Worm (Caenorhabditis elegans) whole organism, young adult: ENCODE data around the gene K02D3.1.
A peak's percentile ranks its signal among the peaks of the same experiment; 100 is the strongest.

ENCODE experiments used
- B0019.2 ChIP-seq: fragments of 200-800 bp; sonication (Bioruptor generic); conservative IDR thresholded peaks from 2 replicates; pipeline ENCODE4 v1.3.6; 2022; ENCODE audit warnings: missing genetic modification reagents, missing genetic modification characterization, missing compliant biosample characterization
- B0261.1 ChIP-seq: sonication (generic microtip); optimal IDR thresholded peaks from 2 replicates; lab custom pipeline; 2016; ENCODE audit warnings: mild to moderate bottlenecking, missing genetic modification characterization, moderate library complexity, missing compliant biosample characterization
- C06A6.2 ChIP-seq: fragments of 200-800 bp; sonication (Bioruptor generic); conservative IDR thresholded peaks from 2 replicates; pipeline ENCODE4 v1.3.6; 2022; ENCODE audit warnings: missing genetic modification characterization, missing compliant biosample characterization
- C17E4.6 ChIP-seq: fragments of 200-800 bp; sonication (Bioruptor generic); IDR thresholded peaks from 2 replicates; pipeline ENCODE4 v1.3.6; 2022; ENCODE audit warnings: missing genetic modification reagents, missing genetic modification characterization, missing compliant biosample characterization
- F22D6.2 ChIP-seq: sonication (generic microtip); optimal IDR thresholded peaks from 2 replicates; lab custom pipeline; 2016; ENCODE audit warnings: mild to moderate bottlenecking, missing genetic modification characterization, missing compliant biosample characterization
- F49E8.2 ChIP-seq: sonication (generic microtip); optimal IDR thresholded peaks from 3 replicates; lab custom pipeline; 2017; ENCODE audit warnings: missing genetic modification characterization, mild to moderate bottlenecking, missing compliant biosample characterization, antibody characterized with exemption, moderate library complexity; ENCODE audit not compliant: insufficient read depth
- F55B11.4 ChIP-seq: sonication (generic microtip); optimal IDR thresholded peaks from 2 replicates; lab custom pipeline; 2016; ENCODE audit warnings: missing compliant biosample characterization, missing genetic modification characterization, borderline replicate concordance; ENCODE audit not compliant: insufficient read depth
- K12H6.12 ChIP-seq: fragments of 200-800 bp; sonication (Bioruptor generic); optimal IDR thresholded peaks from 2 replicates; lab custom pipeline; 2018; ENCODE audit warnings: mild to moderate bottlenecking, missing genetic modification characterization, missing compliant biosample characterization
- T07F8.4 ChIP-seq: sonication (generic microtip); optimal IDR thresholded peaks from 2 replicates; lab custom pipeline; 2016; ENCODE audit warnings: mild to moderate bottlenecking, missing genetic modification characterization, moderate library complexity, missing compliant biosample characterization
- T26A5.8 ChIP-seq: sonication (generic microtip); optimal IDR thresholded peaks from 2 replicates; lab custom pipeline; 2016; ENCODE audit warnings: missing genetic modification characterization, missing compliant biosample characterization
- Y53F4B.3 ChIP-seq: fragments of 200-800 bp; sonication (Bioruptor generic); IDR thresholded peaks from 2 replicates; pipeline ENCODE4 v1.3.6; 2022; ENCODE audit warnings: missing genetic modification reagents, missing genetic modification characterization, missing compliant biosample characterization
- Y53G8AR.9 ChIP-seq: fragments of 200-800 bp; sonication (Bioruptor generic); conservative IDR thresholded peaks from 2 replicates; pipeline ENCODE4 v1.3.6; 2022; ENCODE audit warnings: missing genetic modification reagents, missing genetic modification characterization, missing compliant biosample characterization
- Y67H2A.10 ChIP-seq: fragments of 200-800 bp; sonication (Bioruptor generic); conservative IDR thresholded peaks from 2 replicates; pipeline ENCODE4 v1.3.6; 2022; ENCODE audit warnings: missing genetic modification reagents, missing genetic modification characterization, missing compliant biosample characterization
- Y79H2A.3 ChIP-seq: fragments of 200-800 bp; sonication (Bioruptor generic); conservative IDR thresholded peaks from 2 replicates; pipeline ENCODE4 v1.3.6; 2022; ENCODE audit warnings: missing genetic modification reagents, missing genetic modification characterization, missing compliant biosample characterization
- Y95B8A.8 ChIP-seq: fragments of 200-800 bp; sonication (Bioruptor generic); IDR thresholded peaks from 2 replicates; pipeline ENCODE4 v1.3.6; 2022; ENCODE audit warnings: missing genetic modification reagents, missing genetic modification characterization, missing compliant biosample characterization
- ZK185.1 ChIP-seq: sonication (generic microtip); optimal IDR thresholded peaks from 2 replicates; lab custom pipeline; 2016; ENCODE audit warnings: mild to moderate bottlenecking, missing genetic modification characterization, missing compliant biosample characterization; ENCODE audit not compliant: poor library complexity, severe bottlenecking
- ama-1 ChIP-seq, 3 experiments: fragments of 150-350 bp in 1 of 3; sonication (generic microtip) in 2 of 3; optimal IDR thresholded peaks; 2 replicates each; lab custom pipeline; 2014 to 2018; ENCODE audit warnings: missing biosample characterization in 2 of 3, missing genetic modification characterization in 2 of 3, missing genetic modification reagents in 2 of 3
- aptf-2 ChIP-seq: fragments of 200-800 bp; sonication (Bioruptor generic); conservative IDR thresholded peaks from 2 replicates; pipeline ENCODE4 v1.3.6; 2022; ENCODE audit warnings: missing genetic modification reagents, missing genetic modification characterization, missing compliant biosample characterization
- attf-3 ChIP-seq: fragments of 200-800 bp; sonication (Bioruptor generic); conservative IDR thresholded peaks from 2 replicates; pipeline ENCODE4 v1.3.6; 2022; ENCODE audit warnings: missing genetic modification reagents, missing genetic modification characterization, missing compliant biosample characterization
- attf-6 ChIP-seq: fragments of 200-800 bp; sonication (Bioruptor generic); IDR thresholded peaks from 2 replicates; pipeline ENCODE4 v1.3.6; 2022; ENCODE audit warnings: missing genetic modification reagents, missing genetic modification characterization, missing compliant biosample characterization
- bed-1 ChIP-seq: fragments of 200-800 bp; sonication (Bioruptor generic); IDR thresholded peaks from 2 replicates; pipeline ENCODE4 v1.3.6; 2022; ENCODE audit warnings: missing genetic modification reagents, missing genetic modification characterization, missing compliant biosample characterization
- ccch-3 ChIP-seq: fragments of 200-800 bp; sonication (Bioruptor generic); optimal IDR thresholded peaks from 2 replicates; lab custom pipeline; 2018; ENCODE audit warnings: mild to moderate bottlenecking, missing genetic modification characterization, missing compliant biosample characterization
- ceh-91 ChIP-seq: fragments of 200-800 bp; sonication (Bioruptor generic); IDR thresholded peaks from 2 replicates; pipeline ENCODE4 v1.3.6; 2022; ENCODE audit warnings: missing genetic modification reagents, missing genetic modification characterization, missing compliant biosample characterization
- die-1 ChIP-seq: sonication (generic microtip); optimal IDR thresholded peaks from 2 replicates; lab custom pipeline; 2016; ENCODE audit warnings: missing genotype, mild to moderate bottlenecking, missing genetic modification characterization, missing compliant biosample characterization
- egl-44 ChIP-seq: fragments of 200-800 bp; sonication (Bioruptor generic); IDR thresholded peaks from 2 replicates; pipeline ENCODE4 v1.3.6; 2022; ENCODE audit warnings: missing genetic modification reagents, missing genetic modification characterization, missing compliant biosample characterization
- hmg-1.2 ChIP-seq: fragments of 200-800 bp; sonication (Bioruptor generic); IDR thresholded peaks from 2 replicates; pipeline ENCODE4 v1.3.6; 2022; ENCODE audit warnings: missing genetic modification reagents, missing genetic modification characterization, missing compliant biosample characterization
- hmg-20 ChIP-seq: fragments of 200-800 bp; sonication (Bioruptor generic); IDR thresholded peaks from 2 replicates; pipeline ENCODE4 v1.3.6; 2022; ENCODE audit warnings: missing genetic modification reagents, missing genetic modification characterization, missing compliant biosample characterization
- lag-1 ChIP-seq: fragments of 200-800 bp; sonication (Bioruptor generic); IDR thresholded peaks from 2 replicates; pipeline ENCODE4 v1.3.6; 2022; ENCODE audit warnings: missing genetic modification reagents, missing genetic modification characterization, missing compliant biosample characterization
- let-526 ChIP-seq: fragments of 200-800 bp; sonication (Bioruptor generic); IDR thresholded peaks from 2 replicates; pipeline ENCODE4 v1.3.6; 2022; ENCODE audit warnings: missing genetic modification reagents, missing genetic modification characterization, missing compliant biosample characterization
- let-607 ChIP-seq, 2 experiments: fragments of 200-800 bp in 1 of 2; sonication (Bioruptor generic) in 1 of 2; sonication (generic microtip) in 1 of 2; optimal IDR thresholded peaks; 2 replicates each; lab custom pipeline; 2016 to 2018; ENCODE audit warnings: mild to moderate bottlenecking in 2 of 2, missing compliant biosample characterization in 2 of 2, missing genetic modification characterization in 2 of 2, moderate library complexity in 2 of 2, missing genotype in 1 of 2
- lin-26 ChIP-seq: fragments of 200-800 bp; sonication (Bioruptor generic); IDR thresholded peaks from 2 replicates; pipeline ENCODE4 v1.3.6; 2022; ENCODE audit warnings: missing genetic modification reagents, missing genetic modification characterization, missing compliant biosample characterization
- lir-1 ChIP-seq: fragments of 200-800 bp; sonication (Bioruptor generic); conservative IDR thresholded peaks from 2 replicates; pipeline ENCODE4 v1.3.6; 2022; ENCODE audit warnings: missing genetic modification reagents, missing genetic modification characterization, missing compliant biosample characterization
- lsl-1 ChIP-seq: fragments of 200-800 bp; sonication (Bioruptor generic); optimal IDR thresholded peaks from 2 replicates; lab custom pipeline; 2018; ENCODE audit warnings: mild to moderate bottlenecking, missing genetic modification characterization, moderate library complexity, missing compliant biosample characterization
- lsy-27 ChIP-seq: sonication (generic microtip); optimal IDR thresholded peaks from 2 replicates; lab custom pipeline; 2017; ENCODE audit warnings: missing genetic modification characterization, mild to moderate bottlenecking, missing compliant biosample characterization, antibody characterized with exemption, missing genotype, borderline replicate concordance; ENCODE audit not compliant: insufficient read depth
- madf-10 ChIP-seq: sonication (generic microtip); optimal IDR thresholded peaks from 2 replicates; lab custom pipeline; 2016; ENCODE audit warnings: mild to moderate bottlenecking, missing genetic modification characterization, missing compliant biosample characterization
- nfya-2 ChIP-seq: fragments of 200-800 bp; sonication (Bioruptor generic); IDR thresholded peaks from 2 replicates; pipeline ENCODE4 v1.3.6; 2022; ENCODE audit warnings: missing genetic modification reagents, missing genetic modification characterization, missing compliant biosample characterization
- nhr-179 ChIP-seq: sonication (generic microtip); optimal IDR thresholded peaks from 2 replicates; lab custom pipeline; 2016; ENCODE audit warnings: mild to moderate bottlenecking, missing genetic modification characterization, missing compliant biosample characterization
- nhr-90 ChIP-seq: sonication (generic microtip); optimal IDR thresholded peaks from 2 replicates; lab custom pipeline; 2016; ENCODE audit warnings: missing genotype, mild to moderate bottlenecking, missing genetic modification characterization, missing compliant biosample characterization
- pbrm-1 ChIP-seq: fragments of 200-800 bp; sonication (Bioruptor generic); IDR thresholded peaks from 2 replicates; pipeline ENCODE4 v1.3.6; 2022; ENCODE audit warnings: missing genetic modification reagents, missing genetic modification characterization, missing compliant biosample characterization
- pha-4 ChIP-seq: fragments of 150-350 bp; sonication (generic microtip); optimal IDR thresholded peaks from 2 replicates; lab custom pipeline; 2014; ENCODE audit warnings: missing biosample characterization, missing genetic modification reagents, missing genetic modification characterization
- rpc-1 ChIP-seq, 2 experiments: fragments of 150-350 bp in 1 of 2; sonication (generic microtip) in 1 of 2; optimal IDR thresholded peaks; 2 replicates each; lab custom pipeline; 2014 to 2018; ENCODE audit warnings: missing biosample characterization in 1 of 2, missing genetic modification characterization in 1 of 2, missing genetic modification reagents in 1 of 2, missing genotype in 1 of 2
- snpc-3.4 ChIP-seq: sonication (generic microtip); optimal IDR thresholded peaks from 2 replicates; lab custom pipeline; 2017; ENCODE audit warnings: missing genetic modification characterization, mild to moderate bottlenecking, missing compliant biosample characterization, antibody characterized with exemption, moderate library complexity, missing genotype, missing genetic modification reagents
- snpc-4 ChIP-seq, 5 experiments: fragments of 150-350 bp in 1 of 5; sonication (generic microtip) in 4 of 5; optimal IDR thresholded peaks; 2 replicates each; lab custom pipeline; 2014 to 2018; ENCODE audit warnings: missing genetic modification characterization in 5 of 5, missing biosample characterization in 3 of 5, antibody characterized with exemption in 2 of 5, mild to moderate bottlenecking in 2 of 5, missing compliant biosample characterization in 2 of 5, missing genotype in 2 of 5, moderate library complexity in 2 of 5, missing genetic modification reagents in 1 of 5
- tbp1 ChIP-seq: fragments of 200-800 bp; sonication (Bioruptor generic); optimal IDR thresholded peaks from 2 replicates; lab custom pipeline; 2018; ENCODE audit warnings: mild to moderate bottlenecking, missing genetic modification characterization, missing compliant biosample characterization
- zim-3 ChIP-seq: sonication (generic microtip); optimal IDR thresholded peaks from 2 replicates; lab custom pipeline; 2017; ENCODE audit warnings: mild to moderate bottlenecking, missing genetic modification characterization, moderate library complexity, missing compliant biosample characterization
- ztf-18 ChIP-seq: sonication (generic microtip); optimal IDR thresholded peaks from 2 replicates; lab custom pipeline; 2016; ENCODE audit warnings: missing genotype, mild to moderate bottlenecking, missing genetic modification characterization, missing compliant biosample characterization

The K02D3.1 gene

ce11 chrX:13716313-13716712 is 9.6 kb downstream of the K02D3.1 start:
- TF ChIP-seq hmg-1.2 (GFP tag; lab: Robert Waterston, UW) (peak; percentile 49), tbp1 (GFP tag; lab: Kevin White, UChicago) (peak; percentile 88), nhr-90 (tag; lab: Kevin White, UChicago) (peak; percentile 25), zim-3 (tag; lab: Kevin White, UChicago) (peak; percentile 31), Y53F4B.3 (GFP tag; lab: Robert Waterston, UW) (no peak), pha-4 (tag; lab: Kevin White, UChicago) (no peak), let-607 (tag; optimal IDR thresholded peaks at IDR 0.05; lab: Kevin White, UChicago) (peak in 1 of 2 experiments; percentile 41), lin-26 (GFP tag; lab: Robert Waterston, UW) (peak; percentile 75; the same call in 1 of the 2 replicates), egl-44 (GFP tag; lab: Robert Waterston, UW) (no peak), lsy-27 (tag; lab: Kevin White, UChicago) (no peak), die-1 (peak; percentile 51), hmg-20 (GFP tag; lab: Robert Waterston, UW) (0 out of 2 replicates have a peak, but pooled peaks have one; percentile 29), snpc-3.4 (tag; lab: Kevin White, UChicago) (no peak), C06A6.2 (GFP tag; lab: Robert Waterston, UW) (peak; percentile 24; the same call in 1 of the 2 replicates), lag-1 (GFP tag; lab: Robert Waterston, UW) (no peak), lir-1 (0 out of 2 replicates have a peak, but pooled peaks have one; percentile 12), T26A5.8 (tag; lab: Kevin White, UChicago) (no peak), B0019.2 (no peak), ztf-18 (peak; percentile 19), Y53G8AR.9 (peak; percentile 37; the same call in 1 of the 2 replicates), rpc-1 (optimal IDR thresholded peaks at IDR 0.05; lab: Kevin White, UChicago) (peak; percentile 68), rpc-1 (tag; optimal IDR thresholded peaks at IDR 0.05; lab: Kevin White, UChicago) (peak; percentile 67), T07F8.4 (tag; lab: Kevin White, UChicago) (no peak), nhr-179 (tag; lab: Kevin White, UChicago) (no peak), attf-6 (no peak), aptf-2 (0 out of 2 replicates have a peak, but pooled peaks have one; percentile 9), F22D6.2 (no peak), F55B11.4 (no peak), Y67H2A.10 (no peak), madf-10 (tag; lab: Kevin White, UChicago) (peak; percentile 8), bed-1 (GFP tag; lab: Robert Waterston, UW) (no peak), ama-1 (optimal IDR thresholded peaks at IDR 0.05; lab: Kevin White, UChicago) (no peak), ama-1 (GFP tag; optimal IDR thresholded peaks at IDR 0.05; lab: Kevin White, UChicago) (peak in 1 of 2 experiments; percentile 59), nfya-2 (GFP tag; lab: Robert Waterston, UW) (no peak), pbrm-1 (GFP tag; lab: Robert Waterston, UW) (0 out of 2 replicates have a peak, but pooled peaks have one; percentile 8), Y79H2A.3 (GFP tag; lab: Robert Waterston, UW) (no peak), snpc-4 (GFP tag; optimal IDR thresholded peaks at IDR 0.05; lab: Kevin White, UChicago) (no peak), snpc-4 (tag; optimal IDR thresholded peaks at IDR 0.05; lab: Kevin White, UChicago) (peak in 1 of 4 experiments; percentile 49), F49E8.2 (tag; lab: Kevin White, UChicago) (no peak), lsl-1 (GFP tag; lab: Kevin White, UChicago) (no peak), K12H6.12 (tag; lab: Kevin White, UChicago) (peak; percentile 2), B0261.1 (tag; lab: Kevin White, UChicago) (peak; percentile 81), C17E4.6 (GFP tag; lab: Robert Waterston, UW) (no peak), ceh-91 (GFP tag; lab: Robert Waterston, UW) (no peak), Y95B8A.8 (GFP tag; lab: Robert Waterston, UW) (no peak), let-526 (GFP tag; lab: Robert Waterston, UW) (no peak), attf-3 (GFP tag; lab: Robert Waterston, UW) (no peak), ZK185.1 (peak; percentile 30), ccch-3 (GFP tag; lab: Kevin White, UChicago) (no peak)
